Fruit fly (Drosophila melanogaster): ENCODE results near the gene MED11.

Gene MED11

dm6 chr3L:18756293-18756887 is 10.7 kb downstream of the MED11 start (continued):
- TF ChIP-seq dimm (GFP tag; IDR thresholded peaks at IDR 0.05) (no peak), CG32767 (GFP tag; IDR thresholded peaks at IDR 0.05) (no peak), tio (GFP tag; optimal IDR thresholded peaks at IDR 0.05) (no peak), otp (GFP tag; IDR thresholded peaks at IDR 0.05) (no peak), croc (GFP tag; conservative IDR thresholded peaks at IDR 0.05) (no peak), CG10431 (GFP tag; optimal IDR thresholded peaks at IDR 0.05) (no peak), sob (GFP tag; IDR thresholded peaks at IDR 0.05) (no peak), CG15696 (tag; optimal IDR thresholded peaks at IDR 0.05) (no peak), CG17802 (tag; optimal IDR thresholded peaks at IDR 0.05) (no peak), CG13624 (GFP tag; optimal IDR thresholded peaks at IDR 0.05) (peak; percentile 57), Xbp1 (GFP tag; optimal IDR thresholded peaks at IDR 0.05) (peak; percentile 51), Dref (GFP tag; IDR thresholded peaks at IDR 0.05) (no peak), CG2712 (tag; optimal IDR thresholded peaks at IDR 0.05) (peak; percentile 62), CG14014 (GFP tag; IDR thresholded peaks at IDR 0.05) (peak; percentile 20; the same call in 1 of the 2 replicates), CG3407 (GFP tag; optimal IDR thresholded peaks at IDR 0.05) (peak; percentile 24), Optix (GFP tag; IDR thresholded peaks at IDR 0.05) (no peak), Mad (GFP tag; optimal IDR thresholded peaks at IDR 0.05) (no peak), CG18619 (GFP tag; optimal IDR thresholded peaks at IDR 0.05) (peak; percentile 7), CG30403 (GFP tag; optimal IDR thresholded peaks at IDR 0.05) (peak; percentile 60), tll (GFP tag; optimal IDR thresholded peaks at IDR 0.05) (no peak), gce (GFP tag; IDR thresholded peaks at IDR 0.05) (no peak), CG11560 (tag; IDR thresholded peaks at IDR 0.05) (no peak), CG31441 (GFP tag; IDR thresholded peaks at IDR 0.05) (peak; percentile 76), ap (GFP tag; IDR thresholded peaks at IDR 0.05) (no peak), H2.0 (GFP tag; IDR thresholded peaks at IDR 0.05) (no peak), CG10366 (GFP tag; IDR thresholded peaks at IDR 0.05) (peak; percentile 37), bigmax (GFP tag; optimal IDR thresholded peaks at IDR 0.05) (no peak), CG18476 (GFP tag; optimal IDR thresholded peaks at IDR 0.05) (no peak), Sry-δ (GFP tag; optimal IDR thresholded peaks at IDR 0.05) (no peak), odd (GFP tag; optimal IDR thresholded peaks at IDR 0.05) (peak; percentile 28), CG4404 (GFP tag; IDR thresholded peaks at IDR 0.05) (no peak), fd64A (GFP tag; optimal IDR thresholded peaks at IDR 0.05) (no peak), wdn (GFP tag; IDR thresholded peaks at IDR 0.05) (no peak), Bteb2 (GFP tag; optimal IDR thresholded peaks at IDR 0.05) (peak; percentile 13), CG1529 (GFP tag; optimal IDR thresholded peaks at IDR 0.05) (peak; percentile 59), CG4707 (GFP tag; optimal IDR thresholded peaks at IDR 0.05) (no peak), mirr (GFP tag; optimal IDR thresholded peaks at IDR 0.05) (no peak), CG10274 (GFP tag; optimal IDR thresholded peaks at IDR 0.05) (no peak), CG15479 (GFP tag; optimal IDR thresholded peaks at IDR 0.05) (no peak), br (optimal IDR thresholded peaks at IDR 0.05) (no peak), CG9817 (tag; optimal IDR thresholded peaks at IDR 0.05) (no peak), so (GFP tag; IDR thresholded peaks at IDR 0.05) (no peak; the same call in 2 of the 3 replicates), pzg (GFP tag; optimal IDR thresholded peaks at IDR 0.05) (no peak), peb (GFP tag; IDR thresholded peaks at IDR 0.05) (0 out of 2 replicates have a peak, but pooled peaks have one; percentile 13), bab2 (GFP tag; optimal IDR thresholded peaks at IDR 0.05) (no peak), CG2875 (GFP tag; optimal IDR thresholded peaks at IDR 0.05) (peak; percentile 20), ssp (GFP tag; IDR thresholded peaks at IDR 0.05) (no peak), NfI (GFP tag; optimal IDR thresholded peaks at IDR 0.05) (peak; percentile 28), CG1233 (GFP tag; optimal IDR thresholded peaks at IDR 0.05) (no peak), gcm2 (GFP tag; optimal IDR thresholded peaks at IDR 0.05) (no peak), Awh (GFP tag; IDR thresholded peaks at IDR 0.05) (peak; percentile 55; the same call in 1 of the 2 replicates), Med (GFP tag) (peak; percentile 15)
